Worm (Caenorhabditis elegans): ENCODE measurements around the gene pho-13.

pho-13 gene

DNA sequence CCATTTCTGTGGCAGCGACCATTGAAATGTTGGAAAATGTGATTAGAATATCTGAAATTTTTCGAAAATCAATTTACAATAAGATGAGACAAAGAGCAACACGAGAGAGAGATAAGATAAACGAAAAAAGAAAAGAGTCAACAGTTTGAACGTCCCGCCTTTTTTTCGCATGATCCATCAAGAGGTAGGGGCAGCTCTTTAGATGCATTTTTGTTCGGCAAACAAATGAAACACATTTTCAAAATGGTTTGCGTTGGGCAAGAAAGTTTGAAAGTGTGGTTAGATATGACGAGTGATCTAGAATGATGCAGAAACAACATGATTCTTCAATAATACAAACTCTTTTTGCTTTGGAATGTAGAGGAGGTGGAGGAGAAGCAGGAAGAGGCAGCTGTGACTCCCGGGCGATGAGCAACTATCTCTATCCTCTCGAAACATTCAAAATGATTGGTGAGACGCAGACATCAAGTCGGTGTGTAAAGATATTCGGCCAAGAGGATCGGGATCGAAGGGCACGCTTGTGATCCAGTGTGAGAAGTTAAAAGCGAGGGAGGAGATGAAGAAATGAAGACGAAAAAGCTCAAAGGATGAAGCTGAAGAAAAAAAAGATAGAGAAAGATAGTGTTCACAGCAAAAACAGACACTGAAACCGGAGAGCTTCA is 37.8 kb upstream of the pho-13 start, which contains the start of gene F46C5.6:
TSS of gene F46C5.6 (minus strand) at position 51 of the 662 bp plus-strand sequence.
- no peak for TF ChIP-seq daf-12 (tag; optimal IDR thresholded peaks at IDR 0.05)
- TF ChIP-seq egl-5 (tag; optimal IDR thresholded peaks at IDR 0.05) = peak; percentile 3

DNA sequence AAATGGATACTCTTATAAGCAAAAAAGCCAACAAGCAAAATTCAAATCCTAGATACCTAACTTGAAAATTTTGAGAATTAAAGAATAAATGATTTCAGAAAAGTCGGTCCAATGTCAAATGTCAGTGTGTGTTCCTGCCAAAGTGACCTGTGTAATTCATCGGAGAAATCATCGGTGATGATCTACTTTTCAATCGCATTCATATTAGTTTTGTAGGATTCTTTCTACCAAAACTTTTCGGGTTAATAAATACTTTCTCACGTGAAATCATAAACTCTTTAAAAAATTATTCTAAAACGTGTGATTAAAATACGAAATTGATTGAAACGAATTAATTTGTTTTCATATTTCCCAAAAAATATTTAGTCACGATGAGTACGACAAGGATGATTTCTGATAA is 32.2 kb upstream of the pho-13 start, which contains the start of gene F46C5.7:
TSS of gene F46C5.7 (plus strand) at position 301 of the 400 bp plus-strand sequence.
- TF ChIP-seq nhr-28 (tag; optimal IDR thresholded peaks at IDR 0.05) (no peak), hmg-11 (tag; optimal IDR thresholded peaks at IDR 0.05) (no peak), nhr-67 (tag; optimal IDR thresholded peaks at IDR 0.05) (no peak), fos-1 (tag; optimal IDR thresholded peaks at IDR 0.05) (no peak), egl-5 (tag; optimal IDR thresholded peaks at IDR 0.05) (no peak), unc-39 (tag; optimal IDR thresholded peaks at IDR 0.05) (no peak), aly-2 (tag; optimal IDR thresholded peaks at IDR 0.05) (no peak), nhr-43 (tag; optimal IDR thresholded peaks at IDR 0.05; ENCODE audit: poor library complexity, severe bottlenecking) (no peak)

DNA sequence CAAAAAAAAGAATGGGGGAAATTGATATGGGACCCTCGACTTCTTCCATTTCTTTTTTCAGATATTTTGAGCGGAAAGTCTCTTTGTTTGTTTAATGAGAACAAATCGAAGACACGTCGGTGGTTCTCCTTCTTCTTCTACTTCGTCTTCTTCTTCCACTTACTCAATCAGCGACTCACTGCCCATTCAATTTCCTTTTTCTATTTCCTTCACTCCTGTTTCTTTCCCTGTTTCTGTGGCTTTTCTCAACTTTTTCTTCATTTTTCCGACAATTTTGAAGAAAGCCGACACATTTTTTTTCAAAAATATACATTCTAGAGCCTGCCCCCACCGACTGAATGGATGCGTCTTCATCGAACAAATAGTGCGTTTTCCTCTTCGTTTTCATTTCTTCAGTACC is 29.0 kb upstream of the pho-13 start, which contains the start of gene F46C5.4:
TSS of gene F46C5.4 (plus strand) at position 222 of the 400 bp plus-strand sequence.
- TF ChIP-seq elt-3 (tag; optimal IDR thresholded peaks at IDR 0.05) = no peak
- no peak for TF ChIP-seq fos-1 (tag; optimal IDR thresholded peaks at IDR 0.05)
- TF ChIP-seq nhr-11 (tag; optimal IDR thresholded peaks at IDR 0.05) = no peak
- no peak for TF ChIP-seq mml-1 (tag; optimal IDR thresholded peaks at IDR 0.05)
- peak; percentile 69 for TF ChIP-seq fkh-10 (GFP tag; optimal IDR thresholded peaks at IDR 0.05)

DNA sequence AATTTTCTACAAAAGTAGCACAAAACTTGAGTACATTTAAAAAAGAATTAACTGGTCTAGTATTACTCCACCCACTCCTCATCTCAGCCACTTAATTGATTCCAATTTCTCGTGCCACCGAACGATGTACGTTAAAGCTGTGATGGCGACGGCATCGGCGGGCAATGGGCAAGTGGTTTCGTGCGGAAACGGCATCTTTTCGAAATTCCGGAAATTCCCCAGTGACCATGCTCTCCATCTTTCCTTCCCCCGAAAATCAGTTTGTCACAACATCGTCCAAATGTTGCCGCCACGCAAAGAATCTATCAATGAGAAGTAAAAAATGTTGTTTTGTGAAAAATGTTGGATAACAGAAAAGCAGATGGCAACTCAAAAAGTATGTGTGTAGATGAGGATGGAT is 26.1 kb upstream of the pho-13 start:
- no peak for TF ChIP-seq pha-4 (tag; optimal IDR thresholded peaks at IDR 0.05)
- TF ChIP-seq lin-39 (tag; optimal IDR thresholded peaks at IDR 0.05) = peak; percentile 16
- TF ChIP-seq unc-62 (GFP tag; optimal IDR thresholded peaks at IDR 0.05) = no peak
- TF ChIP-seq ceh-9 (tag; optimal IDR thresholded peaks at IDR 0.05) = no peak
- no peak for TF ChIP-seq elt-3 (tag; optimal IDR thresholded peaks at IDR 0.05)
- TF ChIP-seq daf-12 (tag; optimal IDR thresholded peaks at IDR 0.05) = no peak
- TF ChIP-seq snpc-4 (tag; optimal IDR thresholded peaks at IDR 0.05) = no peak

DNA sequence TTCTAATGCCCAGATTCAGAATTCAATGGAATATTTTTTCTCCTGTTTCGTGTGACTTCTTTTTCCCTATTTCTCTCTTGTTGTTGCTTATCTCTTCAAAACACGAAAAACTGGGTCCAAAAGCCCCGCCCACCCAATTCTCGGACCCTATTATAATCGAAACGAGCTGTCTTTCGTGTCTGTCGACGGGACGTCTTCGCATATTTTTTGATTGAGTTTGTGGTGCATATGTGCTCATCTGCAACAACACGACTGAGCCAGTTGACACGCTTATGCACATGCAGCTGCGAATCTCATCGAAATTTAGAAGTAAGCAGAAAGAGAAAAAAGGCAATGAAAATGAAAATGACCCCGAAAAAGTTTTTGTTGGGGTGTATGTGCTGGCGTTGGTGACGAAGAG is 24.1 kb upstream of the pho-13 start:
- TF ChIP-seq daf-12 (tag; optimal IDR thresholded peaks at IDR 0.05) (no peak), nhr-23 (tag; optimal IDR thresholded peaks at IDR 0.05) (no peak), elt-3 (tag; optimal IDR thresholded peaks at IDR 0.05) (no peak), elt-2 (tag; optimal IDR thresholded peaks at IDR 0.05) (no peak), nhr-77 (tag; optimal IDR thresholded peaks at IDR 0.05) (no peak), ztf-11 (tag; optimal IDR thresholded peaks at IDR 0.05) (no peak), lin-39 (tag; optimal IDR thresholded peaks at IDR 0.05) (no peak), zag-1 (tag; optimal IDR thresholded peaks at IDR 0.05) (no peak), skn-1 (tag; optimal IDR thresholded peaks at IDR 0.05) (no peak), ztf-4 (tag; optimal IDR thresholded peaks at IDR 0.05) (no peak), lin-15B (tag; optimal IDR thresholded peaks at IDR 0.05) (no peak), fkh-10 (GFP tag; optimal IDR thresholded peaks at IDR 0.05) (no peak)

DNA sequence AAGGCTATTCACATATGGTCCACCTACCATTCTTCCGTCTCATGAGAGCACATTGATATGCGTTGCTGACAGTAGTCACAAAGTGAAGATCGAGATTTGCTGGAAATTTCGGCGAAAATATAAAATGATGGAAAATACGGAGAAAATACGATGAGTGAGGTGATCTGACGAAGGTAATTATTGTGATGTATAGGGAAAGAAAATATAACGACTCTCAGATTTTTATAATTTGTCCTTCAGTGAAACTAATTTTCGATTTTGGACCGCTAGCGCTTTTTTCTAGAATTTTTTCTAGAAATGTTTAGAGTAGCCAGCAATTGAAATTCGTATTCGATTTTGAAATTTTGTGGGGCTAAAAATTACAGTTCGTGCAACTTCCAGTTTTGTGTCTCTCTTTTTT is 22.4 kb upstream of the pho-13 start, which contains the start of gene F46C5.2:
TSS of gene F46C5.2 (minus strand) at position 101 of the 400 bp plus-strand sequence.
- no peak for TF ChIP-seq nhr-43 (tag; optimal IDR thresholded peaks at IDR 0.05; ENCODE audit: poor library complexity, severe bottlenecking)
- TF ChIP-seq snpc-4 (tag; optimal IDR thresholded peaks at IDR 0.05) = no peak
- TF ChIP-seq elt-2 (tag; optimal IDR thresholded peaks at IDR 0.05) = no peak
- no peak for TF ChIP-seq hmg-11 (tag; optimal IDR thresholded peaks at IDR 0.05)
- TF ChIP-seq nhr-23 (tag; optimal IDR thresholded peaks at IDR 0.05) = no peak
- no peak for TF ChIP-seq tbx-2 (tag; optimal IDR thresholded peaks at IDR 0.05)
- no peak for TF ChIP-seq R02D3.7 (tag; optimal IDR thresholded peaks at IDR 0.05)

DNA sequence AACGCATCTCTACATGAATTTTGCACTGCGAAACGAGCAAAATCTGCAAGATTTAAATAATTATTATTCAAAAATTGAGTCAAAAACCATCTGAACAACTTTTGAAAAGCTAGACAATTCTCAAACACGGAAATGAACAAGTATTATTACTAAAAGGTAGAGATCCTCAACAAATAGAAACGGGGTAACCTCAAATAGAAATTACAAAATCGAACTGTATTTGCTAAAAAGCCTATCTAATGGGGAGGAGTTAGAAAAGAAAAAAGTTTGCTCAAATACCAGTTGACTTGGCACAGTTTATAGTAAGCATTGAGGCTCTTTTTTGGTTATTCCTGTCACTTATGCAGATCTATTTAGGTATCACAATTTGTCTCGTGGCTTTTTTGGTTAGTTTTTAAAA is 18.9 kb upstream of the pho-13 start, which contains the start of gene nas-25:
TSS of gene nas-25 (plus strand) at position 301 of the 400 bp plus-strand sequence.
- no peak for TF ChIP-seq nhr-67 (tag; optimal IDR thresholded peaks at IDR 0.05)
